Worm (Caenorhabditis elegans) whole organism, young adult: Measurements from ENCODE around the gene F22B3.5.

ENCODE experiments used
- C17E4.6 ChIP-seq: fragments of 200-800 bp; sonication (Bioruptor generic); IDR thresholded peaks from 2 replicates; pipeline ENCODE4 v1.3.6; 2022; ENCODE audit warnings: missing genetic modification reagents, missing genetic modification characterization, missing compliant biosample characterization
- D2030.7 ChIP-seq: fragments of 200-800 bp; sonication (Bioruptor generic); IDR thresholded peaks from 2 replicates; pipeline ENCODE4 v1.3.6; 2022; ENCODE audit warnings: missing genetic modification reagents, missing genetic modification characterization, missing compliant biosample characterization
- F33H1.4 ChIP-seq: fragments of 200-800 bp; sonication (Bioruptor generic); IDR thresholded peaks from 2 replicates; pipeline ENCODE4 v1.3.6; 2022; ENCODE audit warnings: missing genetic modification reagents, missing genetic modification characterization, missing compliant biosample characterization
- F37B4.10 ChIP-seq: fragments of 200-800 bp; sonication (Bioruptor generic); IDR thresholded peaks from 2 replicates; pipeline ENCODE4 v1.3.6; 2022; ENCODE audit warnings: missing genetic modification characterization, missing compliant biosample characterization
- F39B2.1 ChIP-seq: fragments of 200-800 bp; sonication (Bioruptor generic); IDR thresholded peaks from 2 replicates; pipeline ENCODE4 v1.3.6; 2022; ENCODE audit warnings: missing genetic modification reagents, missing genetic modification characterization, missing compliant biosample characterization
- F49E8.2 ChIP-seq: sonication (generic microtip); optimal IDR thresholded peaks from 3 replicates; lab custom pipeline; 2017; ENCODE audit warnings: missing genetic modification characterization, mild to moderate bottlenecking, missing compliant biosample characterization, antibody characterized with exemption, moderate library complexity; ENCODE audit not compliant: insufficient read depth
- F57A8.1 ChIP-seq: fragments of 200-800 bp; sonication (Bioruptor generic); optimal IDR thresholded peaks from 2 replicates; lab custom pipeline; 2018; ENCODE audit warnings: mild to moderate bottlenecking, missing genetic modification characterization, moderate library complexity, missing compliant biosample characterization
- T26A5.8 ChIP-seq: sonication (generic microtip); optimal IDR thresholded peaks from 2 replicates; lab custom pipeline; 2016; ENCODE audit warnings: missing genetic modification characterization, missing compliant biosample characterization
- Y53F4B.3 ChIP-seq: fragments of 200-800 bp; sonication (Bioruptor generic); IDR thresholded peaks from 2 replicates; pipeline ENCODE4 v1.3.6; 2022; ENCODE audit warnings: missing genetic modification reagents, missing genetic modification characterization, missing compliant biosample characterization
- Y53G8AR.9 ChIP-seq: fragments of 200-800 bp; sonication (Bioruptor generic); conservative IDR thresholded peaks from 2 replicates; pipeline ENCODE4 v1.3.6; 2022; ENCODE audit warnings: missing genetic modification reagents, missing genetic modification characterization, missing compliant biosample characterization
- Y67H2A.10 ChIP-seq: fragments of 200-800 bp; sonication (Bioruptor generic); conservative IDR thresholded peaks from 2 replicates; pipeline ENCODE4 v1.3.6; 2022; ENCODE audit warnings: missing genetic modification reagents, missing genetic modification characterization, missing compliant biosample characterization
- Y79H2A.3 ChIP-seq: fragments of 200-800 bp; sonication (Bioruptor generic); conservative IDR thresholded peaks from 2 replicates; pipeline ENCODE4 v1.3.6; 2022; ENCODE audit warnings: missing genetic modification reagents, missing genetic modification characterization, missing compliant biosample characterization
- Y95B8A.8 ChIP-seq: fragments of 200-800 bp; sonication (Bioruptor generic); IDR thresholded peaks from 2 replicates; pipeline ENCODE4 v1.3.6; 2022; ENCODE audit warnings: missing genetic modification reagents, missing genetic modification characterization, missing compliant biosample characterization
- aptf-2 ChIP-seq: fragments of 200-800 bp; sonication (Bioruptor generic); conservative IDR thresholded peaks from 2 replicates; pipeline ENCODE4 v1.3.6; 2022; ENCODE audit warnings: missing genetic modification reagents, missing genetic modification characterization, missing compliant biosample characterization
- aptf-3 ChIP-seq: fragments of 200-800 bp; sonication (Bioruptor generic); IDR thresholded peaks from 2 replicates; pipeline ENCODE4 v1.3.6; 2022; ENCODE audit warnings: missing genetic modification characterization, missing compliant biosample characterization
- attf-3 ChIP-seq: fragments of 200-800 bp; sonication (Bioruptor generic); conservative IDR thresholded peaks from 2 replicates; pipeline ENCODE4 v1.3.6; 2022; ENCODE audit warnings: missing genetic modification reagents, missing genetic modification characterization, missing compliant biosample characterization
- attf-6 ChIP-seq: fragments of 200-800 bp; sonication (Bioruptor generic); IDR thresholded peaks from 2 replicates; pipeline ENCODE4 v1.3.6; 2022; ENCODE audit warnings: missing genetic modification reagents, missing genetic modification characterization, missing compliant biosample characterization
- cebp-2 ChIP-seq: fragments of 200-800 bp; sonication (Bioruptor generic); IDR thresholded peaks from 2 replicates; pipeline ENCODE4 v1.3.6; 2022; ENCODE audit warnings: missing genetic modification characterization, missing compliant biosample characterization
- ceh-100 ChIP-seq: fragments of 200-800 bp; sonication (Bioruptor generic); IDR thresholded peaks from 2 replicates; pipeline ENCODE4 v1.3.6; 2022; ENCODE audit warnings: missing genetic modification reagents, missing genetic modification characterization, missing compliant biosample characterization
- ceh-91 ChIP-seq: fragments of 200-800 bp; sonication (Bioruptor generic); IDR thresholded peaks from 2 replicates; pipeline ENCODE4 v1.3.6; 2022; ENCODE audit warnings: missing genetic modification reagents, missing genetic modification characterization, missing compliant biosample characterization
- dox-1 ChIP-seq: fragments of 200-800 bp; sonication (Bioruptor generic); IDR thresholded peaks from 2 replicates; pipeline ENCODE4 v1.3.6; 2022; ENCODE audit warnings: missing genetic modification reagents, missing genetic modification characterization, missing compliant biosample characterization
- egl-44 ChIP-seq: fragments of 200-800 bp; sonication (Bioruptor generic); IDR thresholded peaks from 2 replicates; pipeline ENCODE4 v1.3.6; 2022; ENCODE audit warnings: missing genetic modification reagents, missing genetic modification characterization, missing compliant biosample characterization
- ekl-4 ChIP-seq: fragments of 200-800 bp; sonication (Bioruptor generic); IDR thresholded peaks from 2 replicates; pipeline ENCODE4 v1.3.6; 2022; ENCODE audit warnings: missing genetic modification reagents, missing genetic modification characterization, missing compliant biosample characterization
- him-1 ChIP-seq: sonication (generic microtip); optimal IDR thresholded peaks from 2 replicates; lab custom pipeline; 2016; ENCODE audit warnings: missing genotype, missing genetic modification reagents, missing genetic modification characterization, missing compliant biosample characterization
- hmg-1.2 ChIP-seq: fragments of 200-800 bp; sonication (Bioruptor generic); IDR thresholded peaks from 2 replicates; pipeline ENCODE4 v1.3.6; 2022; ENCODE audit warnings: missing genetic modification reagents, missing genetic modification characterization, missing compliant biosample characterization
- hrde-1 ChIP-seq: sonication (generic microtip); optimal IDR thresholded peaks from 2 replicates; lab custom pipeline; 2016; ENCODE audit warnings: missing genetic modification characterization, mild to moderate bottlenecking, missing compliant biosample characterization, moderate library complexity, missing genotype, missing genetic modification reagents, borderline replicate concordance
- hsf-1 ChIP-seq: fragments of 200-800 bp; sonication (Bioruptor generic); IDR thresholded peaks from 2 replicates; pipeline ENCODE4 v1.3.6; 2022; ENCODE audit warnings: missing genetic modification reagents, missing genetic modification characterization, missing compliant biosample characterization
- lin-26 ChIP-seq: fragments of 200-800 bp; sonication (Bioruptor generic); IDR thresholded peaks from 2 replicates; pipeline ENCODE4 v1.3.6; 2022; ENCODE audit warnings: missing genetic modification reagents, missing genetic modification characterization, missing compliant biosample characterization
- lin-54 ChIP-seq: fragments of 200-800 bp; sonication (Bioruptor generic); optimal IDR thresholded peaks from 2 replicates; lab custom pipeline; 2018; ENCODE audit warnings: mild to moderate bottlenecking, missing genetic modification characterization, missing compliant biosample characterization
- lsl-1 ChIP-seq: fragments of 200-800 bp; sonication (Bioruptor generic); optimal IDR thresholded peaks from 2 replicates; lab custom pipeline; 2018; ENCODE audit warnings: mild to moderate bottlenecking, missing genetic modification characterization, moderate library complexity, missing compliant biosample characterization
- madf-3 ChIP-seq: fragments of 200-800 bp; sonication (Bioruptor generic); IDR thresholded peaks from 2 replicates; pipeline ENCODE4 v1.3.6; 2022; ENCODE audit warnings: missing genetic modification reagents, missing genetic modification characterization, missing compliant biosample characterization
- madf-6 ChIP-seq: fragments of 200-800 bp; sonication (Bioruptor generic); IDR thresholded peaks from 2 replicates; pipeline ENCODE4 v1.3.6; 2022; ENCODE audit warnings: missing genetic modification reagents, missing genetic modification characterization, missing compliant biosample characterization
- madf-8 ChIP-seq: fragments of 200-800 bp; sonication (Bioruptor generic); conservative IDR thresholded peaks from 2 replicates; pipeline ENCODE4 v1.3.6; 2022; ENCODE audit warnings: missing genetic modification reagents, missing genetic modification characterization, missing compliant biosample characterization
- mcd-1 ChIP-seq: fragments of 200-800 bp; sonication (Bioruptor generic); IDR thresholded peaks from 2 replicates; pipeline ENCODE4 v1.3.6; 2022; ENCODE audit warnings: missing genetic modification reagents, missing genetic modification characterization, missing compliant biosample characterization
- nfyb-1 ChIP-seq: fragments of 200-800 bp; sonication (Bioruptor generic); IDR thresholded peaks from 2 replicates; pipeline ENCODE4 v1.3.6; 2022; ENCODE audit warnings: missing genetic modification reagents, missing genetic modification characterization, missing compliant biosample characterization
- pbrm-1 ChIP-seq: fragments of 200-800 bp; sonication (Bioruptor generic); IDR thresholded peaks from 2 replicates; pipeline ENCODE4 v1.3.6; 2022; ENCODE audit warnings: missing genetic modification reagents, missing genetic modification characterization, missing compliant biosample characterization
- rcor-1 ChIP-seq: fragments of 200-800 bp; sonication (Bioruptor generic); IDR thresholded peaks from 2 replicates; pipeline ENCODE4 v1.3.6; 2022; ENCODE audit warnings: missing genetic modification reagents, missing genetic modification characterization, missing compliant biosample characterization
- snpc-1.1 ChIP-seq: sonication (generic microtip); optimal IDR thresholded peaks from 2 replicates; lab custom pipeline; 2017; ENCODE audit warnings: missing genetic modification characterization, mild to moderate bottlenecking, missing compliant biosample characterization, antibody characterized with exemption, moderate library complexity, missing genotype, missing genetic modification reagents; ENCODE audit not compliant: insufficient read depth
- tbp1 ChIP-seq: fragments of 200-800 bp; sonication (Bioruptor generic); optimal IDR thresholded peaks from 2 replicates; lab custom pipeline; 2018; ENCODE audit warnings: mild to moderate bottlenecking, missing genetic modification characterization, missing compliant biosample characterization
- tlf-1 ChIP-seq: fragments of 200-800 bp; sonication (Bioruptor generic); optimal IDR thresholded peaks from 2 replicates; lab custom pipeline; 2018; ENCODE audit warnings: mild to moderate bottlenecking, missing genetic modification characterization, missing compliant biosample characterization
- unc-62 ChIP-seq: fragments of 150-350 bp; optimal IDR thresholded peaks from 2 replicates; lab custom pipeline; 2014; ENCODE audit warnings: missing biosample characterization, missing genetic modification reagents, missing genetic modification characterization
- xnd-1 ChIP-seq: sonication (generic microtip); optimal IDR thresholded peaks from 2 replicates; lab custom pipeline; 2016; ENCODE audit warnings: missing genotype, missing genetic modification reagents, missing genetic modification characterization, missing compliant biosample characterization
- ztf-25 ChIP-seq: fragments of 200-800 bp; sonication (Bioruptor generic); IDR thresholded peaks from 2 replicates; pipeline ENCODE4 v1.3.6; 2022; ENCODE audit warnings: missing genetic modification reagents, missing genetic modification characterization, missing compliant biosample characterization
- ztf-28 ChIP-seq: fragments of 200-800 bp; sonication (Bioruptor generic); IDR thresholded peaks from 2 replicates; pipeline ENCODE4 v1.3.6; 2022; ENCODE audit warnings: missing genetic modification reagents, missing genetic modification characterization, missing compliant biosample characterization

F22B3.5 gene

ce11 chrIV:11401482-11401881 lies 15.1 kb downstream of the F22B3.5 start (continued):
- peak; percentile 94 for TF ChIP-seq lin-26 (GFP tag; lab: Robert Waterston, UW)
- peak; percentile 59 for TF ChIP-seq dox-1
- 0 out of 2 replicates have a peak, but pooled peaks have one; percentile 9 for TF ChIP-seq madf-3 (GFP tag; lab: Robert Waterston, UW)
- TF ChIP-seq xnd-1 = peak; percentile 35
- peak; percentile 57; the same call in 1 of the 2 replicates for TF ChIP-seq C17E4.6 (GFP tag; lab: Robert Waterston, UW)
- peak; percentile 45; the same call in 1 of the 2 replicates for TF ChIP-seq D2030.7 (GFP tag; lab: Robert Waterston, UW)
- TF ChIP-seq rcor-1 = peak; percentile 35
- TF ChIP-seq aptf-3 = 0 out of 2 replicates have a peak, but pooled peaks have one; percentile 69
- no peak for TF ChIP-seq F57A8.1
- no peak for TF ChIP-seq T26A5.8 (tag; lab: Kevin White, UChicago)
- TF ChIP-seq tlf-1 = peak; percentile 21
- no peak for TF ChIP-seq snpc-1.1 (tag; lab: Kevin White, UChicago)
- TF ChIP-seq unc-62 = no peak
- TF ChIP-seq F49E8.2 (tag; lab: Kevin White, UChicago) = peak; percentile 82
- TF ChIP-seq lin-54 = peak; percentile 26

- peak; percentile 72 for TF ChIP-seq hsf-1
- TF ChIP-seq D2030.7 (GFP tag; lab: Robert Waterston, UW) = peak; percentile 74
- TF ChIP-seq Y67H2A.10 = 0 out of 2 replicates have a peak, but pooled peaks have one; percentile 27
- TF ChIP-seq dox-1 = peak; percentile 90
- 0 out of 2 replicates have a peak, but pooled peaks have one; percentile 31 for TF ChIP-seq madf-3 (GFP tag; lab: Robert Waterston, UW)
- TF ChIP-seq attf-6 (GFP tag; lab: Robert Waterston, UW) = peak; percentile 85
- peak; percentile 7 for TF ChIP-seq tbp1
- 0 out of 2 replicates have a peak, but pooled peaks have one; percentile 58 for TF ChIP-seq ztf-28 (GFP tag; lab: Robert Waterston, UW)
- TF ChIP-seq F49E8.2 (tag; lab: Kevin White, UChicago) = peak; percentile 17
- TF ChIP-seq Y53F4B.3 = peak; percentile 47; the same call in 1 of the 2 replicates
- TF ChIP-seq madf-6 (GFP tag; lab: Robert Waterston, UW) = peak; percentile 84
- peak; percentile 72 for TF ChIP-seq Y53G8AR.9 (GFP tag; lab: Robert Waterston, UW)
- TF ChIP-seq ceh-100 = peak; percentile 72
- TF ChIP-seq Y95B8A.8 (GFP tag; lab: Robert Waterston, UW) = 0 out of 2 replicates have a peak, but pooled peaks have one; percentile 58
- TF ChIP-seq Y79H2A.3 = peak; percentile 73; the same call in 1 of the 2 replicates
- peak; percentile 9 for TF ChIP-seq him-1 (tag; lab: Kevin White, UChicago)
- TF ChIP-seq madf-8 (GFP tag; lab: Robert Waterston, UW) = peak; percentile 44; the same call in 1 of the 2 replicates
- peak; percentile 39; the same call in 1 of the 2 replicates for TF ChIP-seq attf-3
- TF ChIP-seq pbrm-1 (GFP tag; lab: Robert Waterston, UW) = peak; percentile 61; the same call in 1 of the 2 replicates
- peak; percentile 69; the same call in 1 of the 2 replicates for TF ChIP-seq aptf-2 (GFP tag; lab: Robert Waterston, UW)
- peak; percentile 57 for TF ChIP-seq F33H1.4 (GFP tag; lab: Robert Waterston, UW)
- peak; percentile 89 for TF ChIP-seq lin-26 (GFP tag; lab: Robert Waterston, UW)
- 0 out of 2 replicates have a peak, but pooled peaks have one; percentile 33 for TF ChIP-seq egl-44 (GFP tag; lab: Robert Waterston, UW)
- TF ChIP-seq hmg-1.2 (GFP tag; lab: Robert Waterston, UW) = peak; percentile 42; the same call in 1 of the 2 replicates
- TF ChIP-seq nfyb-1 (GFP tag; lab: Robert Waterston, UW) = 0 out of 2 replicates have a peak, but pooled peaks have one; percentile 37
- peak; percentile 10 for TF ChIP-seq hrde-1 (tag; lab: Kevin White, UChicago)
- 0 out of 2 replicates have a peak, but pooled peaks have one; percentile 48 for TF ChIP-seq C17E4.6 (GFP tag; lab: Robert Waterston, UW)
- peak; percentile 88; the same call in 1 of the 2 replicates for TF ChIP-seq F39B2.1
- 0 out of 2 replicates have a peak, but pooled peaks have one; percentile 72 for TF ChIP-seq cebp-2 (GFP tag; lab: Robert Waterston, UW)
- peak; percentile 74 for TF ChIP-seq ztf-25 (GFP tag; lab: Robert Waterston, UW)
- TF ChIP-seq lsl-1 (GFP tag; lab: Kevin White, UChicago) = peak; percentile 8
- TF ChIP-seq F37B4.10 = 0 out of 2 replicates have a peak, but pooled peaks have one; percentile 64
- peak; percentile 73 for TF ChIP-seq mcd-1 (GFP tag; lab: Robert Waterston, UW)
- TF ChIP-seq rcor-1 = peak; percentile 83
- peak; percentile 56; the same call in 1 of the 2 replicates for TF ChIP-seq ceh-91 (GFP tag; lab: Robert Waterston, UW)
- TF ChIP-seq ekl-4 (GFP tag; lab: Robert Waterston, UW) = peak; percentile 86
Observed at ce11 chrIV:11400098-11400497, 16.5 kb downstream of the F22B3.5 start.
